Fruit fly (Drosophila melanogaster) S2 (cell line): ENCODE data around the gene Skp2.

Experiments
- CG8478 ChIP-seq: fragments of >200 bp; optimal IDR thresholded peaks from 2 replicates; lab custom pipeline; 2018
- CTCF ChIP-seq, 2 experiments: fragments of >200 bp; optimal IDR thresholded peaks; 2 replicates each; lab custom pipeline; 2018

DNA sequence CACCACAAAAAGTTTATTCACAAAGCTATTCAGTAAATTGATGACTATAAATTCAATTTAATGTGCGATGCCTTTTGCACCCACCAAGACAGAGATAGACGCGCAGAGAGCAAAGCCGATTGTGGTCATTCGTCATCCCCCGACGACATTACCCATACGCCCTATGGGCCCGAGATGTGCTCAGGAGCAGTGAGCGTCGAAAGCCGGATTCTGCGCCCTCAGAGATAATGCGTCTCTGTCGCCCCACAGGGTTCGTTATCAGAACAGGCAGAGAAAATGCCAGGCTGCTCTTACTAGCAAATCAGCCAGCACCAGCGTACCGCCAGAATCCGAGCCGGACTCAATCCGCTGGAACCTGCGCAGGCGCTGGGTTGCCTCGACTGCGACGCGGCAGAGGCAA is 46.2 kb downstream of the Skp2 start:
- TF ChIP-seq CTCF (optimal IDR thresholded peaks at IDR 0.05; lab: Kevin White, UChicago) (no peak), CG8478 (lab: Kevin White, UChicago) (no peak)
